Worm (Caenorhabditis elegans): ENCODE results near the gene dhs-17.
A peak's percentile ranks its signal among the peaks of the same experiment; 100 is the strongest.

Gene dhs-17

DNA sequence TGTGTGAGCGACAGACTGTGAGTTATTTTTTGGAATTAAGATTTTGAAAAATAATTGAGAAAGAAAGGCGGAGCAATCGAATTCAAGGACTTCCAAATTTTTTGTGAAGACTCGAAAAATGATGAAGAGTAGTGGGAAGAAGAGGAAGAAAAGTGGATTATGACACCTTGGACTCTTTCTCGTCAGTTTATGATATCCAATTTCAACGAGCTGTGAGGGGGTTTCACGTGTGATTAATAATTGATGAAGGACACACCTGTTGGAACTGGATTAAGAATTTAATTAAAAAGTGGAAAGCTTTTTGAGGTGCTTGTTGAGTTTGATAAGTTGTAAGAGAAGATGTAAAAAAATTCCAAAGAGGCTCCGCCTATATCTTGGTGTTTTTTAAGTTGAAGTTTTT is 44.2 kb downstream of the dhs-17 start, which contains the start of gene fut-8:
Gene fut-8 (minus strand): TSS at position 101 of the 400 bp plus-strand sequence.
- TF ChIP-seq lin-15B (tag; optimal IDR thresholded peaks at IDR 0.05) = no peak
- no peak for TF ChIP-seq lsy-12 (tag; optimal IDR thresholded peaks at IDR 0.05)
- TF ChIP-seq nfya-1 (tag; optimal IDR thresholded peaks at IDR 0.05; ENCODE audit: insufficient read depth) = no peak
- TF ChIP-seq fkh-10 (GFP tag; optimal IDR thresholded peaks at IDR 0.05) = no peak
- TF ChIP-seq pqm-1 (tag; optimal IDR thresholded peaks at IDR 0.05) = no peak
- TF ChIP-seq ztf-4 (tag; optimal IDR thresholded peaks at IDR 0.05) = no peak
- TF ChIP-seq nhr-28 (tag; optimal IDR thresholded peaks at IDR 0.05) = no peak
- TF ChIP-seq lin-39 (tag; optimal IDR thresholded peaks at IDR 0.05) = no peak
- TF ChIP-seq eor-1 (tag; optimal IDR thresholded peaks at IDR 0.05) = no peak
- TF ChIP-seq elt-2 (tag; optimal IDR thresholded peaks at IDR 0.05) = no peak
- no peak for TF ChIP-seq nhr-77 (tag; optimal IDR thresholded peaks at IDR 0.05)
- no peak for TF ChIP-seq nhr-25 (tag; optimal IDR thresholded peaks at IDR 0.05)
- TF ChIP-seq unc-62 (GFP tag; optimal IDR thresholded peaks at IDR 0.05) = no peak
- TF ChIP-seq ceh-9 (tag; optimal IDR thresholded peaks at IDR 0.05) = no peak

ce11 chrV:5986755-5987154 is 47.9 kb downstream of the dhs-17 start, which contains the start of gene C10F3.7:
Gene C10F3.7, minus strand, starts transcription at chrV:5986855.
- no peak for TF ChIP-seq jun-1 (tag; optimal IDR thresholded peaks at IDR 0.05)
- TF ChIP-seq ztf-4 (tag; optimal IDR thresholded peaks at IDR 0.05) = no peak
- no peak for TF ChIP-seq sea-2 (GFP tag; optimal IDR thresholded peaks at IDR 0.05)
- no peak for TF ChIP-seq ztf-11 (tag; optimal IDR thresholded peaks at IDR 0.05)
- no peak for TF ChIP-seq tbx-2 (tag; optimal IDR thresholded peaks at IDR 0.05)
- TF ChIP-seq unc-62 (GFP tag; optimal IDR thresholded peaks at IDR 0.05) = no peak
- TF ChIP-seq unc-39 (tag; optimal IDR thresholded peaks at IDR 0.05) = no peak
- no peak for TF ChIP-seq nhr-28 (tag; optimal IDR thresholded peaks at IDR 0.05)
- no peak for TF ChIP-seq elt-2 (tag; optimal IDR thresholded peaks at IDR 0.05)
- TF ChIP-seq ceh-28 (tag; optimal IDR thresholded peaks at IDR 0.05) = no peak
- TF ChIP-seq fkh-10 (GFP tag; optimal IDR thresholded peaks at IDR 0.05) = no peak
- no peak for TF ChIP-seq lin-39 (tag; optimal IDR thresholded peaks at IDR 0.05)

ce11 chrV:5984244-5984643 is 50.4 kb downstream of the dhs-17 start:
- TF ChIP-seq ama-1 (optimal IDR thresholded peaks at IDR 0.05) = no peak
- no peak for TF ChIP-seq tbx-2 (tag; optimal IDR thresholded peaks at IDR 0.05)
- TF ChIP-seq fkh-2 (tag; optimal IDR thresholded peaks at IDR 0.05) = no peak
- TF ChIP-seq ztf-11 (tag; optimal IDR thresholded peaks at IDR 0.05) = no peak
- no peak for TF ChIP-seq daf-12 (tag; optimal IDR thresholded peaks at IDR 0.05)
- no peak for TF ChIP-seq nhr-23 (tag; optimal IDR thresholded peaks at IDR 0.05)
- TF ChIP-seq ceh-82 (tag; optimal IDR thresholded peaks at IDR 0.05) = no peak
- TF ChIP-seq ceh-28 (tag; optimal IDR thresholded peaks at IDR 0.05) = no peak
- TF ChIP-seq elt-3 (tag; optimal IDR thresholded peaks at IDR 0.05) = no peak

DNA sequence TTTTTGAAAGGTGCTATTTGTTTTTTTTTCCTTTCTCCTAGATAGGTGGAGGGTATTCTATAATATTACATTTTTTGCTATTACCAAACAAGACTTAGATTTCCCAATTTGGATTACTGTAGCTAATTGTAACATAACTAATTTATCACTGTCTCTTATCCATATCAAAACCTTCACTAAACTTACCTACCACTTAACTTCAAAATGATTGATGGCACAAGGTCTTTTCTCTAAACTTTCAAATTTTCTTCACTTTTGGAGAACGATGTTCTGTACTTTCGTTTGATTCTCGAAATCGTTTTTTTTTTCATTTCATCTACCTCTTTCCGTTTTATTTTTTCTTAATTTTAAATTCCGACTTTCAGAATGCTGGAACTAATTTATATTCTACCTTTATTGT is 51.2 kb downstream of the dhs-17 start, which contains the start of gene dhs-16:
Gene dhs-16 (plus strand): TSS at position 366 of the 400 bp plus-strand sequence.
- no peak for TF ChIP-seq mml-1 (tag; optimal IDR thresholded peaks at IDR 0.05)
- TF ChIP-seq ztf-4 (tag; optimal IDR thresholded peaks at IDR 0.05) = no peak

ce11 chrV:5982722-5983121 is 51.9 kb downstream of the dhs-17 start:
- TF ChIP-seq nhr-23 (tag; optimal IDR thresholded peaks at IDR 0.05) = peak; percentile 72
- no peak for TF ChIP-seq nhr-77 (tag; optimal IDR thresholded peaks at IDR 0.05)
- TF ChIP-seq snpc-4 (tag; optimal IDR thresholded peaks at IDR 0.05) = no peak
- TF ChIP-seq mdl-1 (tag; optimal IDR thresholded peaks at IDR 0.05) = no peak
- no peak for TF ChIP-seq lin-39 (tag; optimal IDR thresholded peaks at IDR 0.05)
